Fruit fly (Drosophila melanogaster) whole organism, embryonic: ENCODE results near the gene CG16985.

Experiments
- Aef1 ChIP-seq: fragments of 200-800 bp; sonication (Bioruptor generic); IDR thresholded peaks from 3 replicates; pipeline ENCODE4 v1.3.6; 2022; ENCODE audit warnings: missing biosample characterization, missing genetic modification characterization
- BEAF-32 ChIP-seq: fragments of 200-800 bp; sonication (Bioruptor generic); optimal IDR thresholded peaks from 3 replicates; lab custom pipeline; 2017; ENCODE audit warnings: missing biosample characterization, missing genetic modification characterization, mild to moderate bottlenecking, moderate library complexity, missing genetic modification reagents
- CG10979 ChIP-seq: fragments of 200-800 bp; sonication (Bioruptor generic); optimal IDR thresholded peaks from 2 replicates; lab custom pipeline; 2018; ENCODE audit warnings: missing biosample characterization, mild to moderate bottlenecking, missing genetic modification characterization, moderate library complexity
- CG11560 ChIP-seq: fragments of 200-800 bp; sonication (Bioruptor generic); IDR thresholded peaks from 3 replicates; pipeline ENCODE4 v1.3.6; 2022; ENCODE audit warnings: missing biosample characterization, missing genetic modification characterization
- CG11723 ChIP-seq: fragments of 200-800 bp; sonication (Bioruptor generic); optimal IDR thresholded peaks from 2 replicates; lab custom pipeline; 2017; ENCODE audit warnings: missing biosample characterization, mild to moderate bottlenecking, missing genetic modification characterization
- CG12236 ChIP-seq: fragments of 200-800 bp; sonication (Bioruptor generic); optimal IDR thresholded peaks from 2 replicates; lab custom pipeline; 2016; ENCODE audit warnings: missing biosample characterization, missing genetic modification characterization
- CG12391 ChIP-seq: fragments of 200-800 bp; sonication (Bioruptor generic); optimal IDR thresholded peaks from 3 replicates; lab custom pipeline; 2018; ENCODE audit warnings: missing biosample characterization, mild to moderate bottlenecking, missing genetic modification characterization, moderate library complexity
- CG13296 ChIP-seq: fragments of 200-800 bp; sonication (Bioruptor generic); optimal IDR thresholded peaks from 3 replicates; lab custom pipeline; 2018; ENCODE audit warnings: missing biosample characterization, mild to moderate bottlenecking, missing genetic modification characterization
- CG13775 ChIP-seq: fragments of 200-800 bp; sonication (Bioruptor generic); optimal IDR thresholded peaks from 3 replicates; lab custom pipeline; 2017; ENCODE audit warnings: missing biosample characterization, mild to moderate bottlenecking, missing genetic modification characterization
- CG14965 ChIP-seq: fragments of 200-800 bp; sonication (Bioruptor generic); optimal IDR thresholded peaks from 2 replicates; lab custom pipeline; 2016; ENCODE audit warnings: missing biosample characterization, missing genetic modification characterization, borderline replicate concordance
- CG15269 ChIP-seq: fragments of 200-800 bp; sonication (Bioruptor generic); optimal IDR thresholded peaks from 2 replicates; lab custom pipeline; 2018; ENCODE audit warnings: missing biosample characterization, mild to moderate bottlenecking, missing genetic modification characterization, moderate library complexity
- CG1529 ChIP-seq: fragments of 200-800 bp; sonication (Bioruptor generic); optimal IDR thresholded peaks from 3 replicates; lab custom pipeline; 2018; ENCODE audit warnings: missing biosample characterization, missing genetic modification characterization
- CG15696 ChIP-seq: fragments of 200-800 bp; sonication (Bioruptor generic); optimal IDR thresholded peaks from 2 replicates; lab custom pipeline; 2019; ENCODE audit warnings: missing biosample characterization, mild to moderate bottlenecking, missing genetic modification characterization, moderate library complexity
- CG17568 ChIP-seq: fragments of 200-800 bp; sonication (Bioruptor generic); optimal IDR thresholded peaks from 2 replicates; lab custom pipeline; 2018; ENCODE audit warnings: missing biosample characterization, mild to moderate bottlenecking, missing genetic modification characterization, moderate library complexity
- CG2120 ChIP-seq: fragments of 200-800 bp; sonication (Bioruptor generic); optimal IDR thresholded peaks from 3 replicates; lab custom pipeline; 2016; ENCODE audit warnings: missing biosample characterization, missing genetic modification characterization
- CG2202 ChIP-seq: fragments of 200-800 bp; sonication (Bioruptor generic); optimal IDR thresholded peaks from 2 replicates; lab custom pipeline; 2018; ENCODE audit warnings: missing biosample characterization, mild to moderate bottlenecking, missing genetic modification characterization
- CG2712 ChIP-seq: fragments of 200-800 bp; optimal IDR thresholded peaks from 3 replicates; lab custom pipeline; 2019; ENCODE audit warnings: missing biosample characterization, mild to moderate bottlenecking, missing genetic modification characterization, moderate library complexity
- CG3065 ChIP-seq: fragments of 200-800 bp; sonication (Bioruptor generic); optimal IDR thresholded peaks from 2 replicates; lab custom pipeline; 2016; ENCODE audit warnings: missing biosample characterization, missing genetic modification characterization
- CG3407 ChIP-seq: fragments of 200-800 bp; sonication (Bioruptor generic); optimal IDR thresholded peaks from 2 replicates; lab custom pipeline; 2018; ENCODE audit warnings: missing biosample characterization, mild to moderate bottlenecking, missing genetic modification characterization
- CG34376 ChIP-seq: fragments of 200-800 bp; sonication (Bioruptor generic); optimal IDR thresholded peaks from 2 replicates; lab custom pipeline; 2018; ENCODE audit warnings: missing biosample characterization, mild to moderate bottlenecking, missing genetic modification characterization
- CG34422 ChIP-seq: fragments of 200-800 bp; sonication (Bioruptor generic); IDR thresholded peaks from 3 replicates; pipeline ENCODE4 v1.3.6; 2022; ENCODE audit warnings: missing biosample characterization, missing genetic modification characterization
- CG4404 ChIP-seq: fragments of 200-800 bp; sonication (Bioruptor generic); IDR thresholded peaks from 2 replicates; pipeline ENCODE4 v1.3.6; 2022; ENCODE audit warnings: missing biosample characterization, missing genetic modification characterization
- CG5953 ChIP-seq: fragments of 200-800 bp; sonication (Bioruptor generic); IDR thresholded peaks from 2 replicates; pipeline ENCODE4 v1.3.6; 2022; ENCODE audit warnings: missing biosample characterization, missing genetic modification characterization
- CG6654 ChIP-seq: fragments of 200-800 bp; sonication (Bioruptor generic); optimal IDR thresholded peaks from 2 replicates; lab custom pipeline; 2017; ENCODE audit warnings: missing biosample characterization, mild to moderate bottlenecking, missing genetic modification characterization
- CG8944 ChIP-seq: fragments of 200-800 bp; sonication (Bioruptor generic); optimal IDR thresholded peaks from 3 replicates; lab custom pipeline; 2016; ENCODE audit warnings: missing biosample characterization, missing genetic modification characterization
- CG9932 ChIP-seq: fragments of 200-800 bp; sonication (Bioruptor generic); IDR thresholded peaks from 2 replicates; pipeline ENCODE4 v1.3.6; 2022; ENCODE audit warnings: missing biosample characterization, missing genetic modification characterization
- CTCF ChIP-seq: fragments of 200-800 bp; sonication (Bioruptor generic); optimal IDR thresholded peaks from 2 replicates; lab custom pipeline; 2017; ENCODE audit warnings: missing biosample characterization, mild to moderate bottlenecking, missing genetic modification characterization, moderate library complexity
- CoRest ChIP-seq: fragments of 200-800 bp; sonication (Bioruptor generic); optimal IDR thresholded peaks from 3 replicates; lab custom pipeline; 2018; ENCODE audit warnings: missing biosample characterization, mild to moderate bottlenecking, missing genetic modification characterization, moderate library complexity
- Dip2 ChIP-seq: fragments of 200-800 bp; sonication (Bioruptor generic); IDR thresholded peaks from 2 replicates; pipeline ENCODE4 v1.3.6; 2022; ENCODE audit warnings: missing biosample characterization, missing genetic modification characterization
- Doc2 ChIP-seq: fragments of 200-800 bp; sonication (Bioruptor generic); IDR thresholded peaks from 2 replicates; pipeline ENCODE4 v1.3.6; 2022; ENCODE audit warnings: missing biosample characterization, missing genetic modification characterization
- HLH3B ChIP-seq: fragments of 200-800 bp; sonication (Bioruptor generic); IDR thresholded peaks from 2 replicates; pipeline ENCODE4 v1.3.6; 2022; ENCODE audit warnings: missing biosample characterization, missing genetic modification characterization
- HLH54F ChIP-seq: fragments of 200-800 bp; sonication (Bioruptor generic); optimal IDR thresholded peaks from 3 replicates; lab custom pipeline; 2016; ENCODE audit warnings: missing biosample characterization, missing genetic modification characterization
- Hsf ChIP-seq: fragments of 200-800 bp; sonication (Bioruptor generic); optimal IDR thresholded peaks from 3 replicates; lab custom pipeline; 2016; ENCODE audit warnings: missing biosample characterization, missing genetic modification characterization
- Lhr ChIP-seq: fragments of 200-800 bp; sonication (Bioruptor generic); optimal IDR thresholded peaks from 3 replicates; lab custom pipeline; 2017; ENCODE audit warnings: mild to moderate bottlenecking, missing biosample characterization, missing genetic modification reagents, missing genetic modification characterization
- NC2β ChIP-seq: fragments of 200-800 bp; sonication (Bioruptor generic); optimal IDR thresholded peaks from 2 replicates; lab custom pipeline; 2016; ENCODE audit warnings: missing biosample characterization, missing genetic modification characterization
- Optix ChIP-seq: fragments of 200-800 bp; sonication (Bioruptor generic); IDR thresholded peaks from 3 replicates; pipeline ENCODE4 v1.3.6; 2022; ENCODE audit warnings: missing biosample characterization, missing genetic modification characterization
- Poxn ChIP-seq: fragments of 200-800 bp; sonication (Bioruptor generic); IDR thresholded peaks from 2 replicates; pipeline ENCODE4 v1.3.6; 2022; ENCODE audit warnings: missing biosample characterization, missing genetic modification characterization
- Tbp ChIP-seq: fragments of >200 bp; optimal IDR thresholded peaks from 2 replicates; lab custom pipeline; 2018; ENCODE audit warnings: missing biosample characterization, missing genetic modification characterization
- ase ChIP-seq: fragments of 200-800 bp; sonication (Bioruptor generic); IDR thresholded peaks from 3 replicates; pipeline ENCODE4 v1.3.6; 2022; ENCODE audit warnings: missing biosample characterization, missing genetic modification characterization
- ato ChIP-seq: fragments of 200-800 bp; sonication (Bioruptor generic); IDR thresholded peaks from 2 replicates; pipeline ENCODE4 v1.3.6; 2022; ENCODE audit warnings: missing biosample characterization, missing genetic modification characterization; ENCODE audit not compliant: partially characterized antibody
- bab2 ChIP-seq: fragments of 200-800 bp; sonication (Bioruptor generic); optimal IDR thresholded peaks from 2 replicates; lab custom pipeline; 2016; ENCODE audit warnings: missing biosample characterization, missing genetic modification characterization
- bowl ChIP-seq: fragments of 200-800 bp; sonication (Bioruptor generic); IDR thresholded peaks from 2 replicates; pipeline ENCODE4 v1.3.6; 2022; ENCODE audit warnings: missing biosample characterization, missing genetic modification characterization
- chinmo ChIP-seq: fragments of 200-800 bp; sonication (Bioruptor generic); IDR thresholded peaks from 4 replicates; pipeline ENCODE4 v1.3.6; 2022; ENCODE audit warnings: missing biosample characterization, missing genetic modification characterization; ENCODE audit not compliant: partially characterized antibody
- chm ChIP-seq: fragments of 200-800 bp; sonication (Bioruptor generic); IDR thresholded peaks from 2 replicates; pipeline ENCODE4 v1.3.6; 2022; ENCODE audit warnings: missing biosample characterization, missing genetic modification characterization
- exex ChIP-seq: fragments of 200-800 bp; sonication (Bioruptor generic); optimal IDR thresholded peaks from 4 replicates; lab custom pipeline; 2018; ENCODE audit warnings: missing biosample characterization, mild to moderate bottlenecking, missing genetic modification characterization, moderate library complexity
- fd96Cb ChIP-seq: fragments of 200-800 bp; sonication (Bioruptor generic); optimal IDR thresholded peaks from 2 replicates; lab custom pipeline; 2018; ENCODE audit warnings: missing biosample characterization, mild to moderate bottlenecking, missing genetic modification characterization, moderate library complexity
- maf-S ChIP-seq: fragments of 200-800 bp; sonication (Bioruptor generic); optimal IDR thresholded peaks from 2 replicates; lab custom pipeline; 2016; ENCODE audit warnings: missing biosample characterization, missing genetic modification characterization
- phol ChIP-seq: fragments of 200-800 bp; sonication (Bioruptor generic); optimal IDR thresholded peaks from 3 replicates; lab custom pipeline; 2018; ENCODE audit warnings: missing biosample characterization, mild to moderate bottlenecking, missing genetic modification characterization, moderate library complexity
- run ChIP-seq: fragments of 200-800 bp; sonication (Bioruptor generic); optimal IDR thresholded peaks from 3 replicates; lab custom pipeline; 2018; ENCODE audit warnings: missing biosample characterization, mild to moderate bottlenecking, missing genetic modification characterization
- sima ChIP-seq: fragments of 200-800 bp; sonication (Bioruptor generic); optimal IDR thresholded peaks from 2 replicates; lab custom pipeline; 2016; ENCODE audit warnings: missing biosample characterization, missing genetic modification characterization
- tup ChIP-seq: fragments of 200-800 bp; sonication (Bioruptor generic); optimal IDR thresholded peaks from 2 replicates; lab custom pipeline; 2016; ENCODE audit warnings: missing biosample characterization, mild to moderate bottlenecking, missing genetic modification characterization, moderate library complexity
- vfl ChIP-seq: fragments of 200-800 bp; sonication (Bioruptor generic); optimal IDR thresholded peaks from 2 replicates; lab custom pipeline; 2016; ENCODE audit warnings: missing biosample characterization, missing genetic modification characterization

The CG16985 gene

dm6 chr3L:2631406-2631805 lies 32.3 kb downstream of the CG16985 start, which contains the start of the genes CG42245 and MEP-1 (continued):
- no peak; the same call in 1 of the 2 replicates for TF ChIP-seq ato (GFP tag; lab: Robert Waterston, UW)
- no peak for TF ChIP-seq CG6654 (GFP tag; lab: Kevin White, UChicago)
- TF ChIP-seq CTCF (GFP tag; lab: Kevin White, UChicago) = no peak
- peak; percentile 66 for TF ChIP-seq CoRest
- no peak for TF ChIP-seq Optix (GFP tag; lab: Robert Waterston, UW)
- TF ChIP-seq CG4404 (GFP tag; lab: Robert Waterston, UW) = no peak
- TF ChIP-seq CG13775 (GFP tag; lab: Kevin White, UChicago) = peak; percentile 53
- TF ChIP-seq tup (GFP tag; lab: Kevin White, UChicago) = peak; percentile 52
- TF ChIP-seq CG17568 (GFP tag; lab: Kevin White, UChicago) = no peak
- no peak for TF ChIP-seq fd96Cb (tag; lab: Kevin White, UChicago)
- no peak for TF ChIP-seq sima (GFP tag; lab: Kevin White, UChicago)
- peak; percentile 73 for TF ChIP-seq CG2120 (GFP tag; lab: Kevin White, UChicago)
- peak; percentile 53 for TF ChIP-seq NC2β (GFP tag; lab: Kevin White, UChicago)
- TF ChIP-seq run = peak; percentile 34
- peak; percentile 63 for TF ChIP-seq Hsf (GFP tag; lab: Kevin White, UChicago)
- no peak for TF ChIP-seq Aef1 (GFP tag; lab: Robert Waterston, UW)
- TF ChIP-seq Lhr (GFP tag; lab: Kevin White, UChicago) = peak; percentile 38
- peak; percentile 60; the same call in 1 of the 3 replicates for TF ChIP-seq CG34422 (GFP tag; lab: Robert Waterston, UW)
- TF ChIP-seq CG2202 (tag; lab: Kevin White, UChicago) = no peak
- TF ChIP-seq CG14965 = no peak
- TF ChIP-seq CG11560 (tag; lab: Robert Waterston, UW) = no peak
- peak; percentile 20; the same call in 1 of the 2 replicates for TF ChIP-seq CG9932 (GFP tag; lab: Robert Waterston, UW)
- TF ChIP-seq CG15269 (tag; lab: Kevin White, UChicago) = peak; percentile 38
- TF ChIP-seq CG34376 = peak; percentile 19
- TF ChIP-seq Poxn (GFP tag; lab: Robert Waterston, UW) = no peak
- TF ChIP-seq CG3065 (GFP tag; lab: Kevin White, UChicago) = peak; percentile 22
- peak; percentile 32 for TF ChIP-seq CG13296 (GFP tag; lab: Kevin White, UChicago)
- peak; percentile 24 for TF ChIP-seq CG1529
- TF ChIP-seq maf-S = peak; percentile 32
- TF ChIP-seq BEAF-32 = peak; percentile 67
- TF ChIP-seq CG11723 = peak; percentile 42
- peak; percentile 70 for TF ChIP-seq CG12391 (tag; lab: Kevin White, UChicago)
- TF ChIP-seq Doc2 = no peak
- TF ChIP-seq CG12236 (GFP tag; lab: Kevin White, UChicago) = peak; percentile 49
- TF ChIP-seq CG8944 (GFP tag; lab: Kevin White, UChicago) = peak; percentile 23
- TF ChIP-seq chinmo (GFP tag; lab: Robert Waterston, UW) = peak; percentile 58; the same call in 1 of the 4 replicates
- TF ChIP-seq bab2 (GFP tag; lab: Kevin White, UChicago) = peak; percentile 48
- TF ChIP-seq ase (GFP tag; lab: Robert Waterston, UW) = no peak
- no peak for TF ChIP-seq chm (GFP tag; lab: Robert Waterston, UW)
- no peak for TF ChIP-seq Tbp (GFP tag; lab: Kevin White, UChicago)
- peak; percentile 16 for TF ChIP-seq CG3407 (GFP tag; lab: Kevin White, UChicago)
- no peak for TF ChIP-seq bowl (GFP tag; lab: Robert Waterston, UW)
- TF ChIP-seq CG2712 (tag; lab: Kevin White, UChicago) = peak; percentile 63
- peak; percentile 33 for TF ChIP-seq exex (tag; lab: Kevin White, UChicago)
- TF ChIP-seq phol = peak; percentile 55
- TF ChIP-seq HLH3B = no peak
- peak; percentile 9 for TF ChIP-seq CG10979 (tag; lab: Kevin White, UChicago)
- TF ChIP-seq HLH54F = peak; percentile 58
- peak; percentile 11 for TF ChIP-seq vfl
- TF ChIP-seq Dip2 = no peak
- no peak for TF ChIP-seq CG5953 (GFP tag; lab: Robert Waterston, UW)
- no peak for TF ChIP-seq CG15696 (tag; lab: Kevin White, UChicago)
